Fruit fly (Drosophila melanogaster) whole organism, embryonic: ENCODE results near the gene CG6674.

Experiments used
- CG11504 ChIP-seq: fragments of 200-800 bp; sonication (Bioruptor generic); optimal IDR thresholded peaks from 3 replicates; lab custom pipeline; 2019; ENCODE audit warnings: missing biosample characterization, mild to moderate bottlenecking, missing genetic modification characterization, moderate library complexity
- CG13287 ChIP-seq: fragments of 200-800 bp; sonication (Bioruptor generic); IDR thresholded peaks from 2 replicates; pipeline ENCODE4 v1.3.6; 2022; ENCODE audit warnings: missing biosample characterization, missing genetic modification characterization; ENCODE audit not compliant: partially characterized antibody
- CG15479 ChIP-seq: fragments of 200-800 bp; sonication (Bioruptor generic); optimal IDR thresholded peaks from 3 replicates; lab custom pipeline; 2019; ENCODE audit warnings: missing biosample characterization, mild to moderate bottlenecking, missing genetic modification characterization, moderate library complexity
- CG30403 ChIP-seq: fragments of 200-800 bp; sonication (Bioruptor generic); optimal IDR thresholded peaks from 3 replicates; lab custom pipeline; 2016; ENCODE audit warnings: missing biosample characterization, missing genetic modification characterization
- CG3407 ChIP-seq: fragments of 200-800 bp; sonication (Bioruptor generic); optimal IDR thresholded peaks from 2 replicates; lab custom pipeline; 2018; ENCODE audit warnings: missing biosample characterization, mild to moderate bottlenecking, missing genetic modification characterization
- CG43689 ChIP-seq: fragments of 200-800 bp; sonication (Bioruptor generic); IDR thresholded peaks from 2 replicates; pipeline ENCODE4 v1.3.6; 2022; ENCODE audit warnings: missing biosample characterization, missing genetic modification characterization
- CG6272 ChIP-seq: fragments of 200-800 bp; sonication (Bioruptor generic); IDR thresholded peaks from 2 replicates; pipeline ENCODE4 v1.3.6; 2022; ENCODE audit warnings: missing biosample characterization, missing genetic modification characterization
- CG8290 ChIP-seq, 3 experiments: fragments of 200-800 bp; sonication (Bioruptor generic); optimal IDR thresholded peaks; 2 replicates each; lab custom pipeline; 2016 to 2019; ENCODE audit warnings: missing biosample characterization in 3 of 3, missing genetic modification characterization in 3 of 3, mild to moderate bottlenecking in 2 of 3, moderate library complexity in 1 of 3
- CG9932 ChIP-seq: fragments of 200-800 bp; sonication (Bioruptor generic); IDR thresholded peaks from 2 replicates; pipeline ENCODE4 v1.3.6; 2022; ENCODE audit warnings: missing biosample characterization, missing genetic modification characterization
- Dp ChIP-seq: fragments of 200-800 bp; sonication (Bioruptor generic); optimal IDR thresholded peaks from 2 replicates; lab custom pipeline; 2018; ENCODE audit warnings: missing biosample characterization, mild to moderate bottlenecking, missing genetic modification characterization, moderate library complexity
- E2f1 ChIP-seq: fragments of 200-800 bp; sonication (Bioruptor generic); IDR thresholded peaks from 2 replicates; pipeline ENCODE4 v1.3.6; 2022; ENCODE audit warnings: missing biosample characterization, missing genetic modification characterization
- Ets65A ChIP-seq: fragments of 200-800 bp; sonication (Bioruptor generic); peaks from one replicate; lab custom pipeline; 2016; ENCODE audit warnings: missing biosample characterization, missing genetic modification characterization
- Fer2 ChIP-seq: fragments of 200-800 bp; sonication (Bioruptor generic); optimal IDR thresholded peaks from 2 replicates; lab custom pipeline; 2018; ENCODE audit warnings: missing biosample characterization, mild to moderate bottlenecking, missing genetic modification characterization, moderate library complexity
- H2.0 ChIP-seq: fragments of 200-800 bp; sonication (Bioruptor generic); IDR thresholded peaks from 2 replicates; pipeline ENCODE4 v1.3.6; 2022; ENCODE audit warnings: missing biosample characterization, missing genetic modification characterization
- Hmr ChIP-seq: fragments of 200-800 bp; sonication (Bioruptor generic); optimal IDR thresholded peaks from 3 replicates; lab custom pipeline; 2017; ENCODE audit warnings: mild to moderate bottlenecking, missing biosample characterization, missing genetic modification reagents, missing genetic modification characterization
- Hmx ChIP-seq: fragments of 200-800 bp; sonication (Bioruptor generic); optimal IDR thresholded peaks from 2 replicates; lab custom pipeline; 2016; ENCODE audit warnings: missing biosample characterization, missing genetic modification characterization
- MESR4 ChIP-seq: fragments of 200-800 bp; sonication (Bioruptor generic); optimal IDR thresholded peaks from 2 replicates; lab custom pipeline; 2018; ENCODE audit warnings: missing biosample characterization, mild to moderate bottlenecking, missing genetic modification characterization, moderate library complexity
- NfI ChIP-seq: fragments of 200-800 bp; sonication (Bioruptor generic); optimal IDR thresholded peaks from 3 replicates; lab custom pipeline; 2018; ENCODE audit warnings: missing biosample characterization, mild to moderate bottlenecking, missing genetic modification characterization, moderate library complexity
- Oaz ChIP-seq: fragments of 200-800 bp; sonication (Bioruptor generic); IDR thresholded peaks from 2 replicates; pipeline ENCODE4 v1.3.6; 2022; ENCODE audit warnings: missing biosample characterization, missing genetic modification characterization
- Scr ChIP-seq: fragments of 200-800 bp; sonication (Bioruptor generic); IDR thresholded peaks from 2 replicates; pipeline ENCODE4 v1.3.6; 2022; ENCODE audit warnings: missing biosample characterization, missing genetic modification characterization; ENCODE audit not compliant: partially characterized antibody
- Sin3A ChIP-seq: fragments of >200 bp; optimal IDR thresholded peaks from 2 replicates; lab custom pipeline; 2018
- Sry-β ChIP-seq: fragments of 200-800 bp; sonication (Bioruptor generic); optimal IDR thresholded peaks from 2 replicates; lab custom pipeline; 2018; ENCODE audit warnings: missing biosample characterization, mild to moderate bottlenecking, missing genetic modification characterization, moderate library complexity
- TFAM ChIP-seq: fragments of 200-800 bp; sonication (Bioruptor generic); optimal IDR thresholded peaks from 2 replicates; lab custom pipeline; 2017; ENCODE audit warnings: missing biosample characterization, missing genetic modification characterization, inconsistent platforms
- Xbp1 ChIP-seq: fragments of 200-800 bp; sonication (Bioruptor generic); optimal IDR thresholded peaks from 3 replicates; lab custom pipeline; 2016; ENCODE audit warnings: missing biosample characterization, mild to moderate bottlenecking, missing genetic modification characterization
- ap ChIP-seq: fragments of 200-800 bp; sonication (Bioruptor generic); IDR thresholded peaks from 2 replicates; pipeline ENCODE4 v1.3.6; 2022; ENCODE audit warnings: missing biosample characterization, missing genetic modification characterization
- bab2 ChIP-seq: fragments of 200-800 bp; sonication (Bioruptor generic); optimal IDR thresholded peaks from 2 replicates; lab custom pipeline; 2016; ENCODE audit warnings: missing biosample characterization, missing genetic modification characterization
- bsh ChIP-seq, 2 experiments: fragments of 200-800 bp; sonication (Bioruptor generic); optimal IDR thresholded peaks; 2 replicates each; lab custom pipeline; 2017 to 2018; ENCODE audit warnings: mild to moderate bottlenecking in 2 of 2, missing biosample characterization in 2 of 2, missing genetic modification characterization in 2 of 2, moderate library complexity in 1 of 2
- crol ChIP-seq: fragments of 200-800 bp; sonication (Bioruptor generic); IDR thresholded peaks from 2 replicates; pipeline ENCODE4 v1.3.6; 2022; ENCODE audit warnings: missing biosample characterization, missing genetic modification characterization
- crp ChIP-seq, 2 experiments: fragments of 200-800 bp; sonication (Bioruptor generic); optimal IDR thresholded peaks; 2 replicates in 1 of 2; 3 replicates in 1 of 2; lab custom pipeline; 2017; ENCODE audit warnings: missing biosample characterization in 2 of 2, missing genetic modification characterization in 2 of 2, mild to moderate bottlenecking in 1 of 2, moderate library complexity in 1 of 2
- eve ChIP-seq, 2 experiments: fragments of >200 bp; optimal IDR thresholded peaks; 2 replicates each; lab custom pipeline; 2017; ENCODE audit warnings: missing biosample characterization in 2 of 2, missing genetic modification characterization in 2 of 2
- gem ChIP-seq: fragments of 200-800 bp; sonication (Bioruptor generic); optimal IDR thresholded peaks from 2 replicates; lab custom pipeline; 2019; ENCODE audit warnings: missing biosample characterization, mild to moderate bottlenecking, missing genetic modification characterization, moderate library complexity
- gfzf ChIP-seq: fragments of 200-800 bp; sonication (Bioruptor generic); optimal IDR thresholded peaks from 2 replicates; lab custom pipeline; 2016; ENCODE audit warnings: missing biosample characterization, mild to moderate bottlenecking, missing genetic modification characterization, moderate library complexity
- ind ChIP-seq: fragments of 200-800 bp; sonication (Bioruptor generic); optimal IDR thresholded peaks from 3 replicates; lab custom pipeline; 2016; ENCODE audit warnings: missing biosample characterization, missing genetic modification characterization
- inv ChIP-seq: fragments of 200-800 bp; sonication (Bioruptor generic); IDR thresholded peaks from 2 replicates; pipeline ENCODE4 v1.3.6; 2022; ENCODE audit warnings: missing biosample characterization, missing genetic modification characterization; ENCODE audit not compliant: partially characterized antibody
- jumu ChIP-seq: fragments of 200-800 bp; sonication (Bioruptor generic); optimal IDR thresholded peaks from 3 replicates; lab custom pipeline; 2016; ENCODE audit warnings: missing biosample characterization, missing genetic modification characterization
- lab ChIP-seq: fragments of 200-800 bp; sonication (Bioruptor generic); optimal IDR thresholded peaks from 3 replicates; lab custom pipeline; 2017; ENCODE audit warnings: missing biosample characterization, missing genetic modification characterization, mild to moderate bottlenecking, moderate library complexity, missing genetic modification reagents
- lbe ChIP-seq: fragments of 200-800 bp; sonication (Bioruptor generic); optimal IDR thresholded peaks from 2 replicates; lab custom pipeline; 2016; ENCODE audit warnings: missing biosample characterization, mild to moderate bottlenecking, missing genetic modification characterization
- nerfin-1 ChIP-seq: fragments of 200-800 bp; sonication (Bioruptor generic); optimal IDR thresholded peaks from 3 replicates; lab custom pipeline; 2019; ENCODE audit warnings: missing biosample characterization, mild to moderate bottlenecking, missing genetic modification characterization, moderate library complexity
- pros ChIP-seq: fragments of 200-800 bp; sonication (Bioruptor generic); optimal IDR thresholded peaks from 3 replicates; lab custom pipeline; 2019; ENCODE audit warnings: missing biosample characterization, mild to moderate bottlenecking, missing genetic modification characterization, moderate library complexity
- row ChIP-seq: fragments of 200-800 bp; sonication (Bioruptor generic); IDR thresholded peaks from 3 replicates; pipeline ENCODE4 v1.3.6; 2022; ENCODE audit warnings: missing biosample characterization, missing genetic modification characterization
- sens ChIP-seq: fragments of 200-800 bp; sonication (Bioruptor generic); peaks from one replicate; lab custom pipeline; 2016; ENCODE audit warnings: missing biosample characterization, missing genetic modification characterization
- slbo ChIP-seq: fragments of 200-800 bp; sonication (Bioruptor generic); IDR thresholded peaks from 2 replicates; pipeline ENCODE4 v1.3.6; 2022; ENCODE audit warnings: missing biosample characterization, missing genetic modification characterization
- stwl ChIP-seq: fragments of 200-800 bp; sonication (Bioruptor generic); optimal IDR thresholded peaks from 3 replicates; lab custom pipeline; 2018; ENCODE audit warnings: missing biosample characterization, mild to moderate bottlenecking, missing genetic modification characterization, moderate library complexity
- tio ChIP-seq: fragments of 200-800 bp; sonication (Bioruptor generic); optimal IDR thresholded peaks from 2 replicates; lab custom pipeline; 2017; ENCODE audit warnings: missing biosample characterization, missing genetic modification characterization, inconsistent platforms
- tna ChIP-seq: fragments of 200-800 bp; sonication (Bioruptor generic); IDR thresholded peaks from 2 replicates; pipeline ENCODE4 v1.3.6; 2022; ENCODE audit warnings: missing biosample characterization, missing genetic modification characterization; ENCODE audit not compliant: partially characterized antibody
- trem ChIP-seq: fragments of 200-800 bp; optimal IDR thresholded peaks from 3 replicates; lab custom pipeline; 2019; ENCODE audit warnings: missing biosample characterization, mild to moderate bottlenecking, missing genetic modification characterization, moderate library complexity
- tx ChIP-seq: fragments of 200-800 bp; sonication (Bioruptor generic); optimal IDR thresholded peaks from 2 replicates; lab custom pipeline; 2016; ENCODE audit warnings: missing biosample characterization, missing genetic modification characterization
- yki ChIP-seq: fragments of >200 bp; optimal IDR thresholded peaks from 3 replicates; lab custom pipeline; 2018

Gene CG6674

DNA sequence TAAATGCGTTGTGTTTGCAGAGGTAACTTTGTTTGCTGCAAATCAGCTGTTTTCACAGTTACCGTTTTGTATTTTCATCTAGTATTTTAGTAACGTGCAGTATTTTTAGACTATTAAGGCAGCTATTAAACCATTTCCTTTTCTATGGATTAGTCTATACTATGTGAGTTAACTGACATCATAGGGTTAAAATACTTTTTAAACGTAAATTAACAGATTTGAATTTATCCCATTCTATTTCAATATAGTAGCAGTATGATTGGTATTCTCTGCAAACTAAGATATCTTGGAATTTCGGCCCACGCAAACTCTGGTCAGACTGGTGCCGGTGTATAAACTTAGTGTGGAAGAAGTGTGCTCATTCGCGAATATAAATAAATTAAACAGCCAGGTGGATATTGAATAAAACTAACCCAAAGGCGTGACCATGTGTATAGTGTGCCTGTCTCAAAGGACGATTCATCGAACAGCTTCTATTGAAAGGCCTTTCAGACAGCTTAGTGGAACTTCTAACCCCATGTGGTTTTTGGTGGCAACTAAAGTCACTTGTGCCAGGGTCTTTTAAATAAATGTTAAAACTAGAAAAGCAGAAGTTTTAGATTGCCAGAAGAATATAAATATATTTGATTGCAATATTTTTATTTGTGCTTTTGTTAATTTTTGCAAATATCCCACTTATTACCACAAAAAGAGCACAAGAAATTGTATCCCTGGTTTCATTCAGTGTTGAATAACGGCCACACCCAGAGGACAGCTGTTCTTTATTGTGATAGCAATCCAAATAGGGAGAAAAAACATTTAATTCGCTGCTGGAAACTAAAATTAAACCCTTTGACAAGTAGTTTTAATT, at the start of gene CG6674, which contains the start of the genes CG42455 and vnc (continued):
- TF ChIP-seq tio (GFP tag; lab: Kevin White, UChicago) (no peak), ind (GFP tag; lab: Kevin White, UChicago) (peak; percentile 20), H2.0 (0 out of 2 replicates have a peak, but pooled peaks have one; percentile 22), lbe (GFP tag; lab: Kevin White, UChicago) (no peak), NfI (GFP tag; lab: Kevin White, UChicago) (peak; percentile 14), slbo (GFP tag; lab: Robert Waterston, UW) (peak; percentile 51; the same call in 1 of the 2 replicates), bab2 (peak; percentile 53), pros (no peak), Dp (GFP tag; lab: Kevin White, UChicago) (peak; percentile 7), gem (peak; percentile 40), tna (GFP tag; lab: Robert Waterston, UW) (no peak), yki (lab: Kevin White, UChicago) (no peak), CG11504 (tag; lab: Kevin White, UChicago) (peak; percentile 27), CG30403 (peak; percentile 40), gfzf (GFP tag; lab: Kevin White, UChicago) (peak; percentile 88), crp (GFP tag; optimal IDR thresholded peaks at IDR 0.05; lab: Kevin White, UChicago) (peak; percentile 35 to 85), Hmr (GFP tag; lab: Kevin White, UChicago) (peak; percentile 15), Sin3A (lab: Kevin White, UChicago) (peak; percentile 37), Fer2 (tag; lab: Kevin White, UChicago) (no peak), Sry-β (GFP tag; lab: Kevin White, UChicago) (no peak), stwl (tag; lab: Kevin White, UChicago) (peak; percentile 55), CG43689 (GFP tag; lab: Robert Waterston, UW) (no peak), Oaz (GFP tag; lab: Robert Waterston, UW) (no peak), Scr (GFP tag; lab: Robert Waterston, UW) (no peak), ap (GFP tag; lab: Robert Waterston, UW) (no peak), row (GFP tag; lab: Robert Waterston, UW) (peak; percentile 46; the same call in 2 of the 3 replicates), inv (GFP tag; lab: Robert Waterston, UW) (no peak), Ets65A (GFP tag; lab: Kevin White, UChicago) (peak; percentile 44), E2f1 (GFP tag; lab: Robert Waterston, UW) (no peak), lab (GFP tag; lab: Kevin White, UChicago) (peak; percentile 19), CG15479 (GFP tag; lab: Kevin White, UChicago) (no peak), sens (peak; percentile 91), CG6272 (GFP tag; lab: Robert Waterston, UW) (no peak), Hmx (GFP tag; lab: Kevin White, UChicago) (no peak), nerfin-1 (tag; lab: Kevin White, UChicago) (no peak), crol (GFP tag; lab: Robert Waterston, UW) (no peak), jumu (GFP tag; lab: Kevin White, UChicago) (no peak), MESR4 (GFP tag; lab: Kevin White, UChicago) (peak; percentile 0), Xbp1 (GFP tag; lab: Kevin White, UChicago) (peak; percentile 29), eve (GFP tag; optimal IDR thresholded peaks at IDR 0.05; lab: Kevin White, UChicago) (peak in 1 of 2 experiments; percentile 70), tx (no peak), CG13287 (GFP tag; lab: Robert Waterston, UW) (peak; percentile 15; the same call in 1 of the 2 replicates), trem (tag; lab: Kevin White, UChicago) (peak; percentile 23), CG3407 (GFP tag; lab: Kevin White, UChicago) (peak; percentile 32), CG8290 (GFP tag; optimal IDR thresholded peaks at IDR 0.05; lab: Kevin White, UChicago) (no peak), CG8290 (tag; optimal IDR thresholded peaks at IDR 0.05; lab: Kevin White, UChicago) (peak in 1 of 2 experiments; percentile 31), CG9932 (GFP tag; lab: Robert Waterston, UW) (peak; percentile 55; the same call in 1 of the 2 replicates), bsh (GFP tag; optimal IDR thresholded peaks at IDR 0.05; lab: Kevin White, UChicago) (peak in 1 of 2 experiments; percentile 4), TFAM (no peak)
